Worm (Caenorhabditis elegans) whole organism, young adult: ENCODE results near the gene cysl-3.

Experiments used
- C06A6.2 ChIP-seq: fragments of 200-800 bp; sonication (Bioruptor generic); conservative IDR thresholded peaks from 2 replicates; pipeline ENCODE4 v1.3.6; 2022; ENCODE audit warnings: missing genetic modification characterization, missing compliant biosample characterization
- F10E7.11 ChIP-seq: sonication (generic microtip); optimal IDR thresholded peaks from 2 replicates; lab custom pipeline; 2017; ENCODE audit warnings: mild to moderate bottlenecking, missing genetic modification characterization, moderate library complexity, missing compliant biosample characterization
- F33H1.4 ChIP-seq: fragments of 200-800 bp; sonication (Bioruptor generic); IDR thresholded peaks from 2 replicates; pipeline ENCODE4 v1.3.6; 2022; ENCODE audit warnings: missing genetic modification reagents, missing genetic modification characterization, missing compliant biosample characterization
- F39B2.1 ChIP-seq: fragments of 200-800 bp; sonication (Bioruptor generic); IDR thresholded peaks from 2 replicates; pipeline ENCODE4 v1.3.6; 2022; ENCODE audit warnings: missing genetic modification reagents, missing genetic modification characterization, missing compliant biosample characterization
- F55B11.4 ChIP-seq: sonication (generic microtip); optimal IDR thresholded peaks from 2 replicates; lab custom pipeline; 2016; ENCODE audit warnings: missing compliant biosample characterization, missing genetic modification characterization, borderline replicate concordance; ENCODE audit not compliant: insufficient read depth
- F57A8.1 ChIP-seq: fragments of 200-800 bp; sonication (Bioruptor generic); optimal IDR thresholded peaks from 2 replicates; lab custom pipeline; 2018; ENCODE audit warnings: mild to moderate bottlenecking, missing genetic modification characterization, moderate library complexity, missing compliant biosample characterization
- K11D2.4 ChIP-seq: fragments of 200-800 bp; sonication (Bioruptor generic); IDR thresholded peaks from 2 replicates; pipeline ENCODE4 v1.3.6; 2022; ENCODE audit warnings: missing genetic modification reagents, missing genetic modification characterization, missing compliant biosample characterization
- K12H6.12 ChIP-seq: fragments of 200-800 bp; sonication (Bioruptor generic); optimal IDR thresholded peaks from 2 replicates; lab custom pipeline; 2018; ENCODE audit warnings: mild to moderate bottlenecking, missing genetic modification characterization, missing compliant biosample characterization
- Y53F4B.3 ChIP-seq: fragments of 200-800 bp; sonication (Bioruptor generic); IDR thresholded peaks from 2 replicates; pipeline ENCODE4 v1.3.6; 2022; ENCODE audit warnings: missing genetic modification reagents, missing genetic modification characterization, missing compliant biosample characterization
- Y53G8AR.9 ChIP-seq: fragments of 200-800 bp; sonication (Bioruptor generic); conservative IDR thresholded peaks from 2 replicates; pipeline ENCODE4 v1.3.6; 2022; ENCODE audit warnings: missing genetic modification reagents, missing genetic modification characterization, missing compliant biosample characterization
- aptf-2 ChIP-seq: fragments of 200-800 bp; sonication (Bioruptor generic); conservative IDR thresholded peaks from 2 replicates; pipeline ENCODE4 v1.3.6; 2022; ENCODE audit warnings: missing genetic modification reagents, missing genetic modification characterization, missing compliant biosample characterization
- bed-1 ChIP-seq: fragments of 200-800 bp; sonication (Bioruptor generic); IDR thresholded peaks from 2 replicates; pipeline ENCODE4 v1.3.6; 2022; ENCODE audit warnings: missing genetic modification reagents, missing genetic modification characterization, missing compliant biosample characterization
- bed-2 ChIP-seq: fragments of 200-800 bp; sonication (Bioruptor generic); IDR thresholded peaks from 2 replicates; pipeline ENCODE4 v1.3.6; 2022; ENCODE audit warnings: missing genetic modification reagents, missing genetic modification characterization, missing compliant biosample characterization
- ceh-91 ChIP-seq: fragments of 200-800 bp; sonication (Bioruptor generic); IDR thresholded peaks from 2 replicates; pipeline ENCODE4 v1.3.6; 2022; ENCODE audit warnings: missing genetic modification reagents, missing genetic modification characterization, missing compliant biosample characterization
- die-1 ChIP-seq: sonication (generic microtip); optimal IDR thresholded peaks from 2 replicates; lab custom pipeline; 2016; ENCODE audit warnings: missing genotype, mild to moderate bottlenecking, missing genetic modification characterization, missing compliant biosample characterization
- egl-44 ChIP-seq: fragments of 200-800 bp; sonication (Bioruptor generic); IDR thresholded peaks from 2 replicates; pipeline ENCODE4 v1.3.6; 2022; ENCODE audit warnings: missing genetic modification reagents, missing genetic modification characterization, missing compliant biosample characterization
- ekl-4 ChIP-seq: fragments of 200-800 bp; sonication (Bioruptor generic); IDR thresholded peaks from 2 replicates; pipeline ENCODE4 v1.3.6; 2022; ENCODE audit warnings: missing genetic modification reagents, missing genetic modification characterization, missing compliant biosample characterization
- ets-4 ChIP-seq: fragments of 200-800 bp; sonication (Bioruptor generic); optimal IDR thresholded peaks from 2 replicates; lab custom pipeline; 2018; ENCODE audit warnings: mild to moderate bottlenecking, missing genetic modification characterization, missing compliant biosample characterization
- fkh-3 ChIP-seq: sonication (generic microtip); optimal IDR thresholded peaks from 2 replicates; lab custom pipeline; 2016; ENCODE audit warnings: mild to moderate bottlenecking, missing genetic modification characterization, missing compliant biosample characterization
- hlh-26 ChIP-seq: fragments of 200-800 bp; sonication (Bioruptor generic); conservative IDR thresholded peaks from 2 replicates; pipeline ENCODE4 v1.3.6; 2022; ENCODE audit warnings: missing genetic modification reagents, missing genetic modification characterization, missing compliant biosample characterization
- lag-1 ChIP-seq: fragments of 200-800 bp; sonication (Bioruptor generic); IDR thresholded peaks from 2 replicates; pipeline ENCODE4 v1.3.6; 2022; ENCODE audit warnings: missing genetic modification reagents, missing genetic modification characterization, missing compliant biosample characterization
- lin-35 ChIP-seq, 3 experiments: fragments of 150-350 bp in 2 of 3; sonication (generic microtip) in 1 of 3; optimal IDR thresholded peaks; 2 replicates each; lab custom pipeline; 2014 to 2018; ENCODE audit warnings: missing biosample characterization in 3 of 3, missing genetic modification characterization in 3 of 3, missing genetic modification reagents in 3 of 3
- lin-54 ChIP-seq: fragments of 200-800 bp; sonication (Bioruptor generic); optimal IDR thresholded peaks from 2 replicates; lab custom pipeline; 2018; ENCODE audit warnings: mild to moderate bottlenecking, missing genetic modification characterization, missing compliant biosample characterization
- lir-1 ChIP-seq: fragments of 200-800 bp; sonication (Bioruptor generic); conservative IDR thresholded peaks from 2 replicates; pipeline ENCODE4 v1.3.6; 2022; ENCODE audit warnings: missing genetic modification reagents, missing genetic modification characterization, missing compliant biosample characterization
- madf-8 ChIP-seq: fragments of 200-800 bp; sonication (Bioruptor generic); conservative IDR thresholded peaks from 2 replicates; pipeline ENCODE4 v1.3.6; 2022; ENCODE audit warnings: missing genetic modification reagents, missing genetic modification characterization, missing compliant biosample characterization
- mel-28 ChIP-seq: sonication (generic microtip); optimal IDR thresholded peaks from 2 replicates; lab custom pipeline; 2016; ENCODE audit warnings: borderline replicate concordance, mild to moderate bottlenecking, missing genetic modification characterization, missing compliant biosample characterization
- mxl-1 ChIP-seq: sonication (generic microtip); optimal IDR thresholded peaks from 2 replicates; lab custom pipeline; 2016; ENCODE audit warnings: missing genetic modification characterization, missing compliant biosample characterization
- pbrm-1 ChIP-seq: fragments of 200-800 bp; sonication (Bioruptor generic); IDR thresholded peaks from 2 replicates; pipeline ENCODE4 v1.3.6; 2022; ENCODE audit warnings: missing genetic modification reagents, missing genetic modification characterization, missing compliant biosample characterization
- pha-4 ChIP-seq: fragments of 150-350 bp; sonication (generic microtip); optimal IDR thresholded peaks from 2 replicates; lab custom pipeline; 2014; ENCODE audit warnings: missing biosample characterization, missing genetic modification reagents, missing genetic modification characterization
- rec-8 ChIP-seq, 2 experiments: sonication (generic microtip); optimal IDR thresholded peaks; 2 replicates each; lab custom pipeline; 2016; ENCODE audit warnings: mild to moderate bottlenecking in 2 of 2, missing genetic modification characterization in 2 of 2, missing genetic modification reagents in 2 of 2, missing genotype in 2 of 2, missing biosample characterization in 1 of 2, missing compliant biosample characterization in 1 of 2, moderate library complexity in 1 of 2
- snpc-1.1 ChIP-seq: sonication (generic microtip); optimal IDR thresholded peaks from 2 replicates; lab custom pipeline; 2017; ENCODE audit warnings: missing genetic modification characterization, mild to moderate bottlenecking, missing compliant biosample characterization, antibody characterized with exemption, moderate library complexity, missing genotype, missing genetic modification reagents; ENCODE audit not compliant: insufficient read depth
- snpc-4 ChIP-seq, 5 experiments: fragments of 150-350 bp in 1 of 5; sonication (generic microtip) in 4 of 5; optimal IDR thresholded peaks; 2 replicates each; lab custom pipeline; 2014 to 2018; ENCODE audit warnings: missing genetic modification characterization in 5 of 5, missing biosample characterization in 3 of 5, antibody characterized with exemption in 2 of 5, mild to moderate bottlenecking in 2 of 5, missing compliant biosample characterization in 2 of 5, missing genotype in 2 of 5, moderate library complexity in 2 of 5, missing genetic modification reagents in 1 of 5
- unc-62 ChIP-seq: fragments of 150-350 bp; optimal IDR thresholded peaks from 2 replicates; lab custom pipeline; 2014; ENCODE audit warnings: missing biosample characterization, missing genetic modification reagents, missing genetic modification characterization
- xnd-1 ChIP-seq: sonication (generic microtip); optimal IDR thresholded peaks from 2 replicates; lab custom pipeline; 2016; ENCODE audit warnings: missing genotype, missing genetic modification reagents, missing genetic modification characterization, missing compliant biosample characterization
- zfh-2 ChIP-seq: fragments of 200-800 bp; sonication (Bioruptor generic); conservative IDR thresholded peaks from 2 replicates; pipeline ENCODE4 v1.3.6; 2022; ENCODE audit warnings: missing genetic modification reagents, missing genetic modification characterization, missing compliant biosample characterization
- zim-3 ChIP-seq: sonication (generic microtip); optimal IDR thresholded peaks from 2 replicates; lab custom pipeline; 2017; ENCODE audit warnings: mild to moderate bottlenecking, missing genetic modification characterization, moderate library complexity, missing compliant biosample characterization
- ztf-26 ChIP-seq: sonication (generic microtip); optimal IDR thresholded peaks from 2 replicates; lab custom pipeline; 2017; ENCODE audit warnings: missing genetic modification characterization, missing compliant biosample characterization

Gene cysl-3

ce11 chrV:3801787-3802417 is 26.0 kb upstream of the cysl-3 start (continued):
- TF ChIP-seq snpc-4 (GFP tag; optimal IDR thresholded peaks at IDR 0.05; lab: Kevin White, UChicago) (no peak), snpc-4 (tag; optimal IDR thresholded peaks at IDR 0.05; lab: Kevin White, UChicago) (no peak), unc-62 (no peak), F10E7.11 (no peak), K12H6.12 (tag; lab: Kevin White, UChicago) (no peak), ceh-91 (GFP tag; lab: Robert Waterston, UW) (no peak)

ce11 chrV:3800378-3800777 is 24.4 kb upstream of the cysl-3 start, which contains the start of gene srt-30:
TSS of gene srt-30 (minus strand) at chrV:3800478.
- TF ChIP-seq egl-44 (GFP tag; lab: Robert Waterston, UW) (no peak), snpc-4 (GFP tag; optimal IDR thresholded peaks at IDR 0.05; lab: Kevin White, UChicago) (no peak), snpc-4 (tag; optimal IDR thresholded peaks at IDR 0.05; lab: Kevin White, UChicago) (no peak), zfh-2 (GFP tag; lab: Robert Waterston, UW) (no peak), pha-4 (no peak), bed-1 (GFP tag; lab: Robert Waterston, UW) (no peak), C06A6.2 (GFP tag; lab: Robert Waterston, UW) (no peak), pbrm-1 (no peak), F33H1.4 (GFP tag; lab: Robert Waterston, UW) (no peak), ets-4 (GFP tag; lab: Kevin White, UChicago) (no peak), hlh-26 (GFP tag; lab: Robert Waterston, UW) (no peak), rec-8 (tag; optimal IDR thresholded peaks at IDR 0.05; lab: Kevin White, UChicago) (no peak), F57A8.1 (no peak), F55B11.4 (tag; lab: Kevin White, UChicago) (no peak), F39B2.1 (no peak), snpc-1.1 (no peak), mxl-1 (no peak), aptf-2 (GFP tag; lab: Robert Waterston, UW) (no peak), mel-28 (no peak), zim-3 (no peak)

- TF ChIP-seq xnd-1 (tag; lab: Kevin White, UChicago) (no peak), lag-1 (GFP tag; lab: Robert Waterston, UW) (no peak), K11D2.4 (GFP tag; lab: Robert Waterston, UW) (no peak), fkh-3 (tag; lab: Kevin White, UChicago) (no peak), ztf-26 (no peak), Y53F4B.3 (GFP tag; lab: Robert Waterston, UW) (no peak), ekl-4 (GFP tag; lab: Robert Waterston, UW) (no peak), lin-54 (GFP tag; lab: Kevin White, UChicago) (no peak), lin-35 (GFP tag; optimal IDR thresholded peaks at IDR 0.05; lab: Kevin White, UChicago) (no peak), Y53G8AR.9 (GFP tag; lab: Robert Waterston, UW) (no peak), bed-2 (GFP tag; lab: Robert Waterston, UW) (no peak), die-1 (tag; lab: Kevin White, UChicago) (no peak), lir-1 (GFP tag; lab: Robert Waterston, UW) (no peak), madf-8 (GFP tag; lab: Robert Waterston, UW) (no peak)
- TF ChIP-seq, all 124 proteins: peak for 0
Observed at ce11 chrV:3799737-3800136, 23.8 kb upstream of the cysl-3 start.
